Worm (Caenorhabditis elegans): ENCODE results near the gene pah-1.
A peak's percentile ranks its signal among the peaks of the same experiment; 100 is the strongest.

Gene pah-1

ce11 chrII:8785875-8786274 lies 19.1 kb upstream of the pah-1 start (continued):
- TF ChIP-seq lin-39 (tag; optimal IDR thresholded peaks at IDR 0.05) (no peak), hlh-11 (tag; optimal IDR thresholded peaks at IDR 0.05) (no peak), pha-4 (GFP tag; IDR thresholded peaks at IDR 0.05) (no peak), pha-4 (tag; optimal IDR thresholded peaks at IDR 0.05) (no peak), gei-8 (GFP tag; optimal IDR thresholded peaks at IDR 0.05) (no peak), zip-2 (tag; optimal IDR thresholded peaks at IDR 0.05) (no peak), aha-1 (tag) (no peak), rbr-2 (tag; optimal IDR thresholded peaks at IDR 0.05) (peak; percentile 50), nhr-48 (tag; optimal IDR thresholded peaks at IDR 0.05) (no peak), spr-3 (GFP tag; optimal IDR thresholded peaks at IDR 0.05) (no peak), snpc-1.2 (GFP tag; IDR thresholded peaks at IDR 0.05) (no peak), zfp-2 (tag; optimal IDR thresholded peaks at IDR 0.05) (no peak), attf-4 (tag; optimal IDR thresholded peaks at IDR 0.05) (no peak), F37D6.2 (tag; optimal IDR thresholded peaks at IDR 0.05) (no peak), F10B5.3 (tag; optimal IDR thresholded peaks at IDR 0.05) (no peak), pqm-1 (tag; optimal IDR thresholded peaks at IDR 0.05) (no peak)

ce11 chrII:8784235-8784928 lies 17.6 kb upstream of the pah-1 start:
- peak; percentile 30 for TF ChIP-seq hlh-30 (tag; optimal IDR thresholded peaks at IDR 0.05; ENCODE audit: insufficient read depth)
- peak; percentile 26 for TF ChIP-seq mes-2 (tag; optimal IDR thresholded peaks at IDR 0.05; ENCODE audit: poor library complexity, severe bottlenecking)
- TF ChIP-seq hmg-1.1 (GFP tag; IDR thresholded peaks at IDR 0.05): peak; percentile 47; the same call in 1 of the 2 replicates
- peak; percentile 24 for TF ChIP-seq nhr-11 (tag; optimal IDR thresholded peaks at IDR 0.05)
- TF ChIP-seq mxl-2 (GFP tag; conservative IDR thresholded peaks at IDR 0.05): no peak
- TF ChIP-seq lsy-2 (tag; optimal IDR thresholded peaks at IDR 0.05): peak in 1 of 2 experiments; percentile 41
- TF ChIP-seq aha-1 (tag): peak; percentile 95
- no peak for TF ChIP-seq daf-16 (GFP tag; optimal IDR thresholded peaks at IDR 0.05)
- TF ChIP-seq daf-16 (tag; optimal IDR thresholded peaks at IDR 0.05): peak; percentile 47
- TF ChIP-seq rbr-2 (tag; optimal IDR thresholded peaks at IDR 0.05): peak; percentile 47
- no peak for TF ChIP-seq daf-19 (GFP tag; conservative IDR thresholded peaks at IDR 0.05)
- no peak for TF ChIP-seq fos-1 (tag; optimal IDR thresholded peaks at IDR 0.05)
- no peak for TF ChIP-seq tag-97 (GFP tag; IDR thresholded peaks at IDR 0.05)
- peak; percentile 61 for TF ChIP-seq set-16 (GFP tag; IDR thresholded peaks at IDR 0.05)
- no peak for TF ChIP-seq attf-4 (tag; optimal IDR thresholded peaks at IDR 0.05)
- TF ChIP-seq arid-1 (GFP tag; conservative IDR thresholded peaks at IDR 0.05): no peak
- TF ChIP-seq hlh-11 (tag; optimal IDR thresholded peaks at IDR 0.05): peak; percentile 9
- TF ChIP-seq ctbp-1 (GFP tag; IDR thresholded peaks at IDR 0.05): peak; percentile 59; the same call in 1 of the 2 replicates
- no peak for TF ChIP-seq fkh-10 (GFP tag; optimal IDR thresholded peaks at IDR 0.05)
- TF ChIP-seq hif-1 (tag; optimal IDR thresholded peaks at IDR 0.05): peak in 1 of 2 experiments; percentile 22
- peak; percentile 57 for TF ChIP-seq dve-1 (tag; optimal IDR thresholded peaks at IDR 0.05; ENCODE audit: insufficient read depth)
- TF ChIP-seq nhr-28 (tag; optimal IDR thresholded peaks at IDR 0.05): peak; percentile 16
- peak in 1 of 2 experiments; percentile 85 for TF ChIP-seq unc-62 (GFP tag; optimal IDR thresholded peaks at IDR 0.05 in 1 of 2)
- TF ChIP-seq unc-62 (tag; optimal IDR thresholded peaks at IDR 0.05): no peak
- no peak for TF ChIP-seq cey-2 (tag; optimal IDR thresholded peaks at IDR 0.05; ENCODE audit: borderline replicate concordance, insufficient read depth)
- peak; percentile 64 for TF ChIP-seq mep-1 (tag; optimal IDR thresholded peaks at IDR 0.05)
- peak; percentile 94 for TF ChIP-seq ama-1 (optimal IDR thresholded peaks at IDR 0.05)
